Fruit fly (Drosophila melanogaster) whole organism, embryonic: ENCODE data around the gene CG7183.

Experiments
- Abd-B ChIP-seq: fragments of 200-800 bp; sonication (Bioruptor generic); optimal IDR thresholded peaks from 2 replicates; lab custom pipeline; 2018; ENCODE audit warnings: missing biosample characterization, mild to moderate bottlenecking, missing genetic modification characterization, moderate library complexity
- Antp ChIP-seq: fragments of 200-800 bp; sonication (Bioruptor generic); optimal IDR thresholded peaks from 3 replicates; lab custom pipeline; 2016; ENCODE audit warnings: missing biosample characterization, missing genetic modification characterization
- CG12299 ChIP-seq: fragments of 200-800 bp; sonication (Bioruptor generic); optimal IDR thresholded peaks from 2 replicates; lab custom pipeline; 2018; ENCODE audit warnings: missing biosample characterization, mild to moderate bottlenecking, missing genetic modification characterization
- CG1233 ChIP-seq: fragments of 200-800 bp; sonication (Bioruptor generic); optimal IDR thresholded peaks from 4 replicates; lab custom pipeline; 2018; ENCODE audit warnings: missing biosample characterization, mild to moderate bottlenecking, missing genetic modification characterization
- CG12744 ChIP-seq: fragments of 200-800 bp; sonication (Bioruptor generic); optimal IDR thresholded peaks from 2 replicates; lab custom pipeline; 2016; ENCODE audit warnings: missing biosample characterization, missing genetic modification characterization
- CG13424 ChIP-seq: fragments of 200-800 bp; sonication (Bioruptor generic); optimal IDR thresholded peaks from 2 replicates; lab custom pipeline; 2019; ENCODE audit warnings: missing biosample characterization, mild to moderate bottlenecking, missing genetic modification characterization, moderate library complexity
- CG14014 ChIP-seq: fragments of 200-800 bp; sonication (Bioruptor generic); IDR thresholded peaks from 2 replicates; pipeline ENCODE4 v1.3.6; 2022; ENCODE audit warnings: missing biosample characterization, missing genetic modification characterization
- CG15601 ChIP-seq: fragments of 200-800 bp; sonication (Bioruptor generic); optimal IDR thresholded peaks from 3 replicates; lab custom pipeline; 2019; ENCODE audit warnings: missing biosample characterization, mild to moderate bottlenecking, missing genetic modification characterization, moderate library complexity
- CG15696 ChIP-seq: fragments of 200-800 bp; sonication (Bioruptor generic); optimal IDR thresholded peaks from 2 replicates; lab custom pipeline; 2019; ENCODE audit warnings: missing biosample characterization, mild to moderate bottlenecking, missing genetic modification characterization, moderate library complexity
- CG2129 ChIP-seq: fragments of 200-800 bp; sonication (Bioruptor generic); IDR thresholded peaks from 2 replicates; pipeline ENCODE4 v1.3.6; 2022; ENCODE audit warnings: missing biosample characterization, missing genetic modification characterization; ENCODE audit not compliant: partially characterized antibody
- CG33213 ChIP-seq: fragments of 200-800 bp; sonication (Bioruptor generic); optimal IDR thresholded peaks from 3 replicates; lab custom pipeline; 2016; ENCODE audit warnings: missing biosample characterization, missing genetic modification characterization
- CG7357 ChIP-seq: fragments of 200-800 bp; sonication (Bioruptor generic); IDR thresholded peaks from 3 replicates; pipeline ENCODE4 v1.3.6; 2022; ENCODE audit warnings: missing biosample characterization, missing genetic modification characterization
- CG8765 ChIP-seq: fragments of 200-800 bp; sonication (Bioruptor generic); IDR thresholded peaks from 2 replicates; pipeline ENCODE4 v1.3.6; 2022; ENCODE audit warnings: missing biosample characterization, missing genetic modification characterization
- CG9609 ChIP-seq: fragments of 200-800 bp; sonication (Bioruptor generic); optimal IDR thresholded peaks from 3 replicates; lab custom pipeline; 2016; ENCODE audit warnings: missing biosample characterization, missing genetic modification characterization
- ERR ChIP-seq: fragments of 200-800 bp; sonication (Bioruptor generic); optimal IDR thresholded peaks from 2 replicates; lab custom pipeline; 2016; ENCODE audit warnings: missing biosample characterization, missing genetic modification characterization
- HHEX ChIP-seq: fragments of 200-800 bp; sonication (Bioruptor generic); optimal IDR thresholded peaks from 3 replicates; lab custom pipeline; 2017; ENCODE audit warnings: missing biosample characterization, mild to moderate bottlenecking, missing genetic modification characterization, missing genetic modification reagents
- Hey ChIP-seq: fragments of 200-800 bp; sonication (Bioruptor generic); optimal IDR thresholded peaks from 3 replicates; lab custom pipeline; 2018; ENCODE audit warnings: missing biosample characterization, mild to moderate bottlenecking, missing genetic modification characterization
- HmgZ ChIP-seq: fragments of 200-800 bp; sonication (Bioruptor generic); optimal IDR thresholded peaks from 2 replicates; lab custom pipeline; 2018; ENCODE audit warnings: missing biosample characterization, mild to moderate bottlenecking, missing genetic modification characterization
- Hmx ChIP-seq: fragments of 200-800 bp; sonication (Bioruptor generic); optimal IDR thresholded peaks from 2 replicates; lab custom pipeline; 2016; ENCODE audit warnings: missing biosample characterization, missing genetic modification characterization
- Lhr ChIP-seq: fragments of 200-800 bp; sonication (Bioruptor generic); optimal IDR thresholded peaks from 3 replicates; lab custom pipeline; 2017; ENCODE audit warnings: mild to moderate bottlenecking, missing biosample characterization, missing genetic modification reagents, missing genetic modification characterization
- NC2β ChIP-seq: fragments of 200-800 bp; sonication (Bioruptor generic); optimal IDR thresholded peaks from 2 replicates; lab custom pipeline; 2016; ENCODE audit warnings: missing biosample characterization, missing genetic modification characterization
- Nf-YA ChIP-seq: fragments of 200-800 bp; sonication (Bioruptor generic); IDR thresholded peaks from 2 replicates; pipeline ENCODE4 v1.3.6; 2022; ENCODE audit warnings: missing biosample characterization, missing genetic modification characterization
- Oaz ChIP-seq: fragments of 200-800 bp; sonication (Bioruptor generic); IDR thresholded peaks from 2 replicates; pipeline ENCODE4 v1.3.6; 2022; ENCODE audit warnings: missing biosample characterization, missing genetic modification characterization
- Oli ChIP-seq: fragments of 200-800 bp; sonication (Bioruptor generic); optimal IDR thresholded peaks from 2 replicates; lab custom pipeline; 2018; ENCODE audit warnings: missing biosample characterization, mild to moderate bottlenecking, missing genetic modification characterization, moderate library complexity
- Optix ChIP-seq: fragments of 200-800 bp; sonication (Bioruptor generic); IDR thresholded peaks from 3 replicates; pipeline ENCODE4 v1.3.6; 2022; ENCODE audit warnings: missing biosample characterization, missing genetic modification characterization
- Sox100B ChIP-seq: fragments of 200-800 bp; sonication (Bioruptor generic); optimal IDR thresholded peaks from 3 replicates; lab custom pipeline; 2018; ENCODE audit warnings: missing biosample characterization, mild to moderate bottlenecking, missing genetic modification characterization
- Ssrp ChIP-seq: fragments of 200-800 bp; sonication (Bioruptor generic); optimal IDR thresholded peaks from 2 replicates; lab custom pipeline; 2018; ENCODE audit warnings: missing biosample characterization, mild to moderate bottlenecking, missing genetic modification characterization, moderate library complexity
- Trl ChIP-seq, 3 experiments: fragments of >200 bp in 2 of 3; fragments of 200-800 bp in 1 of 3; sonication (Bioruptor generic) in 1 of 3; optimal IDR thresholded peaks; 2 replicates in 1 of 3; 3 replicates in 2 of 3; lab custom pipeline; 2016 to 2017; ENCODE audit warnings: missing biosample characterization in 1 of 3, missing genetic modification characterization in 1 of 3
- ash1 ChIP-seq: fragments of 200-800 bp; sonication (Bioruptor generic); optimal IDR thresholded peaks from 2 replicates; lab custom pipeline; 2018; ENCODE audit warnings: missing biosample characterization, mild to moderate bottlenecking, missing genetic modification characterization
- az2 ChIP-seq: fragments of 200-800 bp; sonication (Bioruptor generic); optimal IDR thresholded peaks from 3 replicates; lab custom pipeline; 2016; ENCODE audit warnings: missing biosample characterization, missing genetic modification characterization
- bbx ChIP-seq: fragments of 200-800 bp; sonication (Bioruptor generic); IDR thresholded peaks from 2 replicates; pipeline ENCODE4 v1.3.6; 2022; ENCODE audit warnings: missing biosample characterization, missing genetic modification characterization; ENCODE audit not compliant: partially characterized antibody
- chif ChIP-seq, 2 experiments: fragments of 200-800 bp; sonication (Bioruptor generic); optimal IDR thresholded peaks; 3 replicates each; lab custom pipeline; 2016; ENCODE audit warnings: missing biosample characterization in 2 of 2, missing genetic modification characterization in 2 of 2
- chm ChIP-seq: fragments of 200-800 bp; sonication (Bioruptor generic); IDR thresholded peaks from 2 replicates; pipeline ENCODE4 v1.3.6; 2022; ENCODE audit warnings: missing biosample characterization, missing genetic modification characterization
- fru ChIP-seq: fragments of >200 bp; optimal IDR thresholded peaks from 2 replicates; lab custom pipeline; 2017
- fu2 ChIP-seq: fragments of 200-800 bp; sonication (Bioruptor generic); optimal IDR thresholded peaks from 2 replicates; lab custom pipeline; 2016; ENCODE audit warnings: missing biosample characterization, missing genetic modification characterization
- h ChIP-seq: fragments of >200 bp; optimal IDR thresholded peaks from 2 replicates; lab custom pipeline; 2017
- klu ChIP-seq: fragments of 200-800 bp; sonication (Bioruptor generic); IDR thresholded peaks from 2 replicates; pipeline ENCODE4 v1.3.6; 2022; ENCODE audit warnings: missing biosample characterization, missing genetic modification characterization
- lmd ChIP-seq: fragments of 200-800 bp; sonication (Bioruptor generic); IDR thresholded peaks from 2 replicates; pipeline ENCODE4 v1.3.6; 2022; ENCODE audit warnings: missing biosample characterization, missing genetic modification characterization
- psq ChIP-seq: fragments of 200-800 bp; sonication (Bioruptor generic); optimal IDR thresholded peaks from 2 replicates; lab custom pipeline; 2017; ENCODE audit warnings: missing biosample characterization, missing genetic modification characterization
- repo ChIP-seq: fragments of 200-800 bp; sonication (Bioruptor generic); optimal IDR thresholded peaks from 2 replicates; lab custom pipeline; 2016; ENCODE audit warnings: missing biosample characterization, missing genetic modification characterization
- salm ChIP-seq: fragments of 200-800 bp; sonication (Bioruptor generic); optimal IDR thresholded peaks from 2 replicates; lab custom pipeline; 2018; ENCODE audit warnings: missing biosample characterization, mild to moderate bottlenecking, missing genetic modification characterization
- sens ChIP-seq: fragments of 200-800 bp; sonication (Bioruptor generic); peaks from one replicate; lab custom pipeline; 2016; ENCODE audit warnings: missing biosample characterization, missing genetic modification characterization
- sens-2 ChIP-seq: fragments of 200-800 bp; sonication (Bioruptor generic); IDR thresholded peaks from 2 replicates; pipeline ENCODE4 v1.3.6; 2022; ENCODE audit warnings: missing biosample characterization, missing genetic modification characterization
- sna ChIP-seq: fragments of 200-800 bp; sonication (Bioruptor generic); IDR thresholded peaks from 2 replicates; pipeline ENCODE4 v1.3.6; 2022; ENCODE audit warnings: missing biosample characterization, missing genetic modification characterization; ENCODE audit not compliant: partially characterized antibody
- trem ChIP-seq: fragments of 200-800 bp; optimal IDR thresholded peaks from 3 replicates; lab custom pipeline; 2019; ENCODE audit warnings: missing biosample characterization, mild to moderate bottlenecking, missing genetic modification characterization, moderate library complexity
- tup ChIP-seq: fragments of 200-800 bp; sonication (Bioruptor generic); optimal IDR thresholded peaks from 2 replicates; lab custom pipeline; 2016; ENCODE audit warnings: missing biosample characterization, mild to moderate bottlenecking, missing genetic modification characterization, moderate library complexity
- wek ChIP-seq: fragments of 200-800 bp; sonication (Bioruptor generic); optimal IDR thresholded peaks from 3 replicates; lab custom pipeline; 2018; ENCODE audit warnings: missing biosample characterization, mild to moderate bottlenecking, missing genetic modification characterization, moderate library complexity

The CG7183 gene

DNA sequence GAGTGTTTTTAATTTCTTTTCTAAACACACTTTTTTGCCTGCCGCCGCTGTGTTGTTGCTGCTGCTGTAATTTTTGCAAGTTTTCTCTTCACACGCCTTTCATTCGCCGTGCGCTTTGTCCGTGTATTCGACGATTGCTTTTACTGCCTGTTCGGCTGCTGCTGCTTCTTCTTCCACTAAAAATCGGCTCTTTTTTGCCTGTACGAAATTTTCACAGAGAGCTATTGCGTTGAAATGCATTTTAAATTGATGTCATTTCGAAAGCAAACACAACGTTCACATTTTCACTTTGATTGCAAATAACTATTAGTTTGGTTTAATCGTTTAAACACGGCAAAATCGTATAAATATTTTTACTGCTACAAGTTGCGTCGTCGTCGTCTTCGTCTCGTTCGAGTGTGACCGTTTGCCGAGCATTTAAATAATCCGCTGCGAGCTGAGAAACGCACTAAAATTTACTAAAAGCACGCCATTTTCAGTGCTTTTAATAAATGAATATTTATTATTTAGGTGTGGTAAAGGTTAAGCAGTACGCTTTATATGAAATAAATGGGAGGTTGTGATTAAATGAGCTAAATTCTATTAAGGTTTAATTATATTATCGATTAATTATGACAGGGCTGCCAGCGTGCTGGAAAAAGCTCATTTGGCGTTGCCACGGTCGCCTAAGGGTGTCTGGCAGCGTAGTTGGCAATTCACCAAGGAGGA, 21.2 kb downstream of the CG7183 start, which contains the start of the genes Ssdp and CG7985 (continued):
- peak; percentile 92 for TF ChIP-seq psq (GFP tag; lab: Kevin White, UChicago)
- TF ChIP-seq Lhr (GFP tag; lab: Kevin White, UChicago), result peak; percentile 79
- TF ChIP-seq CG33213 (GFP tag; lab: Kevin White, UChicago), result peak; percentile 20
- TF ChIP-seq sna (GFP tag; lab: Robert Waterston, UW), result no peak
- peak; percentile 49 for TF ChIP-seq Abd-B (GFP tag; lab: Kevin White, UChicago)

DNA sequence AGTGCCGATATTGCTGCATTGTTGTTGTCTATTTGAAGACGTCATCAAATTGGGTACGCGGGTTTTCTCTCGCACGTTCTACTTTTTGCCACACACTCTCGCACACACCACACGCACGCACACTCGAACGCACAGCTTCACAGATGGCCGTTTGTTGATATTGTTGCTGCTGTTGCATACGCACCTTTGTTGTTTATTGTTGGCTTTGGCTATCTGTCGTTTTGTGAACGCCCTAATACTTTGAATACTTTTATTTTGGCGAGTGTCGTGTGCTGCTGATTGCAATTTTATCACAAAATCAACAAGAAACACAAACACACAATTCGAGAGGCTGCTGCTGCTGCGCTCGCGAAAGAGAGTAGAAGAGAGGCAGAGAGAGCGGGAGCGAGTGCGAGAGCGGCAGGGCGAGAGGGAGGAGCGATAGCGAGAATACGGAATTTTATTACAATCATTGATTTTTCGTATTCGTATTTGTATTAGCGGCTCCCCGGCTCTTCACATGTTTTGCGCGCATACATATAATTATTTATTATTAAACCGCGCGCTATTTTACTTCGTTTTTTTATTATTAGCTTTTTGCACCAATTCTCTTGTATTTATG, 21.9 kb downstream of the CG7183 start:
- no peak for TF ChIP-seq HmgZ (tag; lab: Kevin White, UChicago)
- TF ChIP-seq NC2β (GFP tag; lab: Kevin White, UChicago), result peak; percentile 20
- peak; percentile 41 for TF ChIP-seq ERR (GFP tag; lab: Kevin White, UChicago)
- TF ChIP-seq sens (GFP tag; lab: Kevin White, UChicago), result peak; percentile 90
- TF ChIP-seq Antp (GFP tag; lab: Kevin White, UChicago), result no peak
- TF ChIP-seq Optix (GFP tag; lab: Robert Waterston, UW), result no peak
- peak; percentile 39 for TF ChIP-seq CG12744 (GFP tag; lab: Kevin White, UChicago)
- peak; percentile 56 for TF ChIP-seq Sox100B (GFP tag; lab: Kevin White, UChicago)
- no peak for TF ChIP-seq CG9609
- no peak for TF ChIP-seq klu
- no peak for TF ChIP-seq tup (GFP tag; lab: Kevin White, UChicago)
- peak; percentile 39 for TF ChIP-seq CG15601 (tag; lab: Kevin White, UChicago)
- peak; percentile 64 for TF ChIP-seq CG12299 (tag; lab: Kevin White, UChicago)
- TF ChIP-seq CG7357, result no peak
- TF ChIP-seq HHEX, result peak; percentile 7
- TF ChIP-seq chm (GFP tag; lab: Robert Waterston, UW), result no peak
- no peak for TF ChIP-seq CG14014 (GFP tag; lab: Robert Waterston, UW)
- no peak for TF ChIP-seq Oaz
- no peak for TF ChIP-seq Hmx (GFP tag; lab: Kevin White, UChicago)
- peak; percentile 47 for TF ChIP-seq Hey (tag; lab: Kevin White, UChicago)
- no peak for TF ChIP-seq ash1
- TF ChIP-seq CG1233, result peak; percentile 43
- peak; percentile 99 to 100 for TF ChIP-seq Trl (optimal IDR thresholded peaks at IDR 0.05; lab: Kevin White, UChicago)
- TF ChIP-seq Trl (GFP tag; optimal IDR thresholded peaks at IDR 0.05; lab: Kevin White, UChicago), result peak; percentile 85
- TF ChIP-seq repo, result peak; percentile 32
- TF ChIP-seq CG2129 (GFP tag; lab: Robert Waterston, UW), result no peak
- no peak for TF ChIP-seq trem (tag; lab: Kevin White, UChicago)
- TF ChIP-seq salm, result peak; percentile 45
- no peak for TF ChIP-seq h (lab: Kevin White, UChicago)
- no peak for TF ChIP-seq bbx (GFP tag; lab: Robert Waterston, UW)
- no peak for TF ChIP-seq Nf-YA (GFP tag; lab: Robert Waterston, UW)
- no peak for TF ChIP-seq lmd
- no peak for TF ChIP-seq fu2 (GFP tag; lab: Kevin White, UChicago)
- no peak for TF ChIP-seq CG8765 (GFP tag; lab: Robert Waterston, UW)
- TF ChIP-seq Oli, result no peak
- TF ChIP-seq wek (GFP tag; lab: Kevin White, UChicago), result peak; percentile 82
- no peak for TF ChIP-seq Ssrp (tag; lab: Kevin White, UChicago)
- no peak for TF ChIP-seq az2 (GFP tag; lab: Kevin White, UChicago)
- TF ChIP-seq chif (GFP tag; optimal IDR thresholded peaks at IDR 0.05; lab: Kevin White, UChicago), result no peak
- TF ChIP-seq CG13424 (tag; lab: Kevin White, UChicago), result peak; percentile 48
- peak; percentile 57 for TF ChIP-seq CG15696 (tag; lab: Kevin White, UChicago)
- TF ChIP-seq fru (lab: Kevin White, UChicago), result no peak
- TF ChIP-seq sens-2, result no peak
